Fruit fly (Drosophila melanogaster) whole organism, embryonic: ENCODE results near the gene CG13385.

Experiments
- CG10462 ChIP-seq: fragments of 200-800 bp; sonication (Bioruptor generic); optimal IDR thresholded peaks from 2 replicates; lab custom pipeline; 2016; ENCODE audit warnings: missing biosample characterization, missing genetic modification characterization
- CG10543 ChIP-seq: fragments of 200-800 bp; sonication (Bioruptor generic); optimal IDR thresholded peaks from 3 replicates; lab custom pipeline; 2017; ENCODE audit warnings: missing biosample characterization, mild to moderate bottlenecking, missing genetic modification characterization, moderate library complexity
- CG11085 ChIP-seq: fragments of 200-800 bp; sonication (Bioruptor generic); IDR thresholded peaks from 2 replicates; pipeline ENCODE4 v1.3.6; 2022; ENCODE audit warnings: missing biosample characterization, missing genetic modification characterization
- CG11504 ChIP-seq: fragments of 200-800 bp; sonication (Bioruptor generic); optimal IDR thresholded peaks from 3 replicates; lab custom pipeline; 2019; ENCODE audit warnings: missing biosample characterization, mild to moderate bottlenecking, missing genetic modification characterization, moderate library complexity
- CG12071 ChIP-seq: fragments of 200-800 bp; sonication (Bioruptor generic); optimal IDR thresholded peaks from 3 replicates; lab custom pipeline; 2018; ENCODE audit warnings: missing biosample characterization, mild to moderate bottlenecking, missing genetic modification characterization
- CG12391 ChIP-seq: fragments of 200-800 bp; sonication (Bioruptor generic); optimal IDR thresholded peaks from 3 replicates; lab custom pipeline; 2018; ENCODE audit warnings: missing biosample characterization, mild to moderate bottlenecking, missing genetic modification characterization, moderate library complexity
- CG12744 ChIP-seq: fragments of 200-800 bp; sonication (Bioruptor generic); optimal IDR thresholded peaks from 2 replicates; lab custom pipeline; 2016; ENCODE audit warnings: missing biosample characterization, missing genetic modification characterization
- CG14014 ChIP-seq: fragments of 200-800 bp; sonication (Bioruptor generic); IDR thresholded peaks from 2 replicates; pipeline ENCODE4 v1.3.6; 2022; ENCODE audit warnings: missing biosample characterization, missing genetic modification characterization
- CG14441 ChIP-seq: fragments of 200-800 bp; sonication (Bioruptor generic); IDR thresholded peaks from 2 replicates; pipeline ENCODE4 v1.3.6; 2022; ENCODE audit warnings: missing biosample characterization, missing genetic modification characterization
- CG14710 ChIP-seq: fragments of 200-800 bp; sonication (Bioruptor generic); optimal IDR thresholded peaks from 3 replicates; lab custom pipeline; 2019; ENCODE audit warnings: missing biosample characterization, mild to moderate bottlenecking, missing genetic modification characterization, moderate library complexity
- CG30403 ChIP-seq: fragments of 200-800 bp; sonication (Bioruptor generic); optimal IDR thresholded peaks from 3 replicates; lab custom pipeline; 2016; ENCODE audit warnings: missing biosample characterization, missing genetic modification characterization
- CG31365 ChIP-seq: fragments of 200-800 bp; sonication (Bioruptor generic); optimal IDR thresholded peaks from 2 replicates; lab custom pipeline; 2018; ENCODE audit warnings: missing biosample characterization, mild to moderate bottlenecking, missing genetic modification characterization
- CG31441 ChIP-seq: fragments of 200-800 bp; sonication (Bioruptor generic); IDR thresholded peaks from 2 replicates; pipeline ENCODE4 v1.3.6; 2022; ENCODE audit warnings: missing biosample characterization, missing genetic modification characterization
- CG4282 ChIP-seq: fragments of 200-800 bp; sonication (Bioruptor generic); optimal IDR thresholded peaks from 2 replicates; lab custom pipeline; 2016; ENCODE audit warnings: missing biosample characterization, missing genetic modification characterization
- CG4617 ChIP-seq: fragments of 200-800 bp; sonication (Bioruptor generic); optimal IDR thresholded peaks from 3 replicates; lab custom pipeline; 2016; ENCODE audit warnings: missing biosample characterization, missing genetic modification characterization, borderline replicate concordance
- CG5180 ChIP-seq: fragments of 200-800 bp; sonication (Bioruptor generic); optimal IDR thresholded peaks from 3 replicates; lab custom pipeline; 2017; ENCODE audit warnings: missing biosample characterization, missing genetic modification characterization, mild to moderate bottlenecking, moderate library complexity, missing genetic modification reagents
- CG6254 ChIP-seq: fragments of 200-800 bp; sonication (Bioruptor generic); optimal IDR thresholded peaks from 3 replicates; lab custom pipeline; 2017; ENCODE audit warnings: mild to moderate bottlenecking, missing biosample characterization, missing genetic modification reagents, missing genetic modification characterization
- CG6813 ChIP-seq: fragments of 200-800 bp; sonication (Bioruptor generic); optimal IDR thresholded peaks from 2 replicates; lab custom pipeline; 2017; ENCODE audit warnings: missing biosample characterization, missing genetic modification characterization, mild to moderate bottlenecking, moderate library complexity, missing genetic modification reagents
- CG8290 ChIP-seq, 3 experiments: fragments of 200-800 bp; sonication (Bioruptor generic); optimal IDR thresholded peaks; 2 replicates each; lab custom pipeline; 2016 to 2019; ENCODE audit warnings: missing biosample characterization in 3 of 3, missing genetic modification characterization in 3 of 3, mild to moderate bottlenecking in 2 of 3, moderate library complexity in 1 of 3
- D ChIP-seq, 2 experiments: fragments of 200-800 bp in 1 of 2; fragments of >200 bp in 1 of 2; sonication (Bioruptor generic) in 1 of 2; optimal IDR thresholded peaks; 2 replicates in 1 of 2; 3 replicates in 1 of 2; lab custom pipeline; 2017; ENCODE audit warnings: mild to moderate bottlenecking in 1 of 2, missing biosample characterization in 1 of 2, missing genetic modification characterization in 1 of 2, missing genetic modification reagents in 1 of 2
- Deaf1 ChIP-seq: fragments of 200-800 bp; optimal IDR thresholded peaks from 3 replicates; lab custom pipeline; 2019; ENCODE audit warnings: missing biosample characterization, mild to moderate bottlenecking, missing genetic modification characterization, moderate library complexity
- Dip2 ChIP-seq: fragments of 200-800 bp; sonication (Bioruptor generic); IDR thresholded peaks from 2 replicates; pipeline ENCODE4 v1.3.6; 2022; ENCODE audit warnings: missing biosample characterization, missing genetic modification characterization
- Drgx ChIP-seq: fragments of 200-800 bp; sonication (Bioruptor generic); IDR thresholded peaks from 2 replicates; pipeline ENCODE4 v1.3.6; 2022; ENCODE audit warnings: missing biosample characterization, missing genetic modification characterization
- Fer3 ChIP-seq: fragments of 200-800 bp; sonication (Bioruptor generic); optimal IDR thresholded peaks from 2 replicates; lab custom pipeline; 2018; ENCODE audit warnings: missing biosample characterization, mild to moderate bottlenecking, missing genetic modification characterization, moderate library complexity
- Lpt ChIP-seq: fragments of >200 bp; optimal IDR thresholded peaks from 2 replicates; lab custom pipeline; 2018; ENCODE audit warnings: missing biosample characterization, missing genetic modification characterization
- Max ChIP-seq: fragments of 200-800 bp; sonication (Bioruptor generic); optimal IDR thresholded peaks from 2 replicates; lab custom pipeline; 2016; ENCODE audit warnings: missing biosample characterization, mild to moderate bottlenecking, missing genetic modification characterization
- Mrtf ChIP-seq: fragments of 200-800 bp; sonication (Bioruptor generic); IDR thresholded peaks from 3 replicates; pipeline ENCODE4 v1.3.6; 2022; ENCODE audit warnings: missing biosample characterization, missing genetic modification characterization
- Rfx ChIP-seq: fragments of 200-800 bp; sonication (Bioruptor generic); IDR thresholded peaks from 2 replicates; pipeline ENCODE4 v1.3.6; 2022; ENCODE audit warnings: missing biosample characterization, missing genetic modification characterization
- Six4 ChIP-seq: fragments of 200-800 bp; sonication (Bioruptor generic); optimal IDR thresholded peaks from 2 replicates; lab custom pipeline; 2016; ENCODE audit warnings: missing biosample characterization, missing genetic modification characterization
- cas ChIP-seq: fragments of 200-800 bp; sonication (Bioruptor generic); IDR thresholded peaks from 2 replicates; pipeline ENCODE4 v1.3.6; 2022; ENCODE audit warnings: missing biosample characterization, missing genetic modification characterization
- chif ChIP-seq, 2 experiments: fragments of 200-800 bp; sonication (Bioruptor generic); optimal IDR thresholded peaks; 3 replicates each; lab custom pipeline; 2016; ENCODE audit warnings: missing biosample characterization in 2 of 2, missing genetic modification characterization in 2 of 2
- chinmo ChIP-seq: fragments of 200-800 bp; sonication (Bioruptor generic); IDR thresholded peaks from 4 replicates; pipeline ENCODE4 v1.3.6; 2022; ENCODE audit warnings: missing biosample characterization, missing genetic modification characterization; ENCODE audit not compliant: partially characterized antibody
- en ChIP-seq: fragments of 200-800 bp; sonication (Bioruptor generic); optimal IDR thresholded peaks from 2 replicates; lab custom pipeline; 2016; ENCODE audit warnings: missing biosample characterization, missing genetic modification characterization
- fd3F ChIP-seq: fragments of 200-800 bp; sonication (Bioruptor generic); optimal IDR thresholded peaks from 2 replicates; lab custom pipeline; 2018; ENCODE audit warnings: missing biosample characterization, mild to moderate bottlenecking, missing genetic modification characterization, moderate library complexity
- ftz-f1 ChIP-seq: fragments of 200-800 bp; sonication (Bioruptor generic); optimal IDR thresholded peaks from 2 replicates; lab custom pipeline; 2016; ENCODE audit warnings: missing biosample characterization, missing genetic modification characterization
- gro ChIP-seq: fragments of 200-800 bp; sonication (Bioruptor generic); optimal IDR thresholded peaks from 2 replicates; lab custom pipeline; 2016; ENCODE audit warnings: missing biosample characterization, missing genetic modification characterization
- inv ChIP-seq: fragments of 200-800 bp; sonication (Bioruptor generic); IDR thresholded peaks from 2 replicates; pipeline ENCODE4 v1.3.6; 2022; ENCODE audit warnings: missing biosample characterization, missing genetic modification characterization; ENCODE audit not compliant: partially characterized antibody
- lbe ChIP-seq: fragments of 200-800 bp; sonication (Bioruptor generic); optimal IDR thresholded peaks from 2 replicates; lab custom pipeline; 2016; ENCODE audit warnings: missing biosample characterization, mild to moderate bottlenecking, missing genetic modification characterization
- nerfin-2 ChIP-seq: fragments of 200-800 bp; sonication (Bioruptor generic); IDR thresholded peaks from 2 replicates; pipeline ENCODE4 v1.3.6; 2022; ENCODE audit warnings: missing biosample characterization, missing genetic modification characterization; ENCODE audit not compliant: partially characterized antibody
- nom ChIP-seq: fragments of 200-800 bp; sonication (Bioruptor generic); optimal IDR thresholded peaks from 2 replicates; lab custom pipeline; 2017; ENCODE audit warnings: missing biosample characterization, missing genetic modification characterization, mild to moderate bottlenecking, moderate library complexity, missing genetic modification reagents
- pros ChIP-seq: fragments of 200-800 bp; sonication (Bioruptor generic); optimal IDR thresholded peaks from 3 replicates; lab custom pipeline; 2019; ENCODE audit warnings: missing biosample characterization, mild to moderate bottlenecking, missing genetic modification characterization, moderate library complexity
- sc ChIP-seq, 3 experiments: fragments of >200 bp in 2 of 3; fragments of 200-800 bp in 1 of 3; sonication (Bioruptor generic) in 1 of 3; optimal IDR thresholded peaks; 2 replicates in 2 of 3; 3 replicates in 1 of 3; lab custom pipeline; 2017; ENCODE audit warnings: mild to moderate bottlenecking in 1 of 3, missing biosample characterization in 1 of 3, missing genetic modification characterization in 1 of 3, missing genetic modification reagents in 1 of 3
- ssp ChIP-seq: fragments of 200-800 bp; sonication (Bioruptor generic); IDR thresholded peaks from 2 replicates; pipeline ENCODE4 v1.3.6; 2022; ENCODE audit warnings: missing biosample characterization, missing genetic modification characterization
- sug ChIP-seq: fragments of 200-800 bp; optimal IDR thresholded peaks from 2 replicates; lab custom pipeline; 2019; ENCODE audit warnings: missing biosample characterization, mild to moderate bottlenecking, missing genetic modification characterization, moderate library complexity
- tio ChIP-seq: fragments of 200-800 bp; sonication (Bioruptor generic); optimal IDR thresholded peaks from 2 replicates; lab custom pipeline; 2017; ENCODE audit warnings: missing biosample characterization, missing genetic modification characterization, inconsistent platforms
- yki ChIP-seq: fragments of >200 bp; optimal IDR thresholded peaks from 3 replicates; lab custom pipeline; 2018
- zfh1 ChIP-seq: fragments of 200-800 bp; sonication (Bioruptor generic); IDR thresholded peaks from 3 replicates; pipeline ENCODE4 v1.3.6; 2022; ENCODE audit warnings: missing biosample characterization, missing genetic modification characterization

Gene CG13385

DNA sequence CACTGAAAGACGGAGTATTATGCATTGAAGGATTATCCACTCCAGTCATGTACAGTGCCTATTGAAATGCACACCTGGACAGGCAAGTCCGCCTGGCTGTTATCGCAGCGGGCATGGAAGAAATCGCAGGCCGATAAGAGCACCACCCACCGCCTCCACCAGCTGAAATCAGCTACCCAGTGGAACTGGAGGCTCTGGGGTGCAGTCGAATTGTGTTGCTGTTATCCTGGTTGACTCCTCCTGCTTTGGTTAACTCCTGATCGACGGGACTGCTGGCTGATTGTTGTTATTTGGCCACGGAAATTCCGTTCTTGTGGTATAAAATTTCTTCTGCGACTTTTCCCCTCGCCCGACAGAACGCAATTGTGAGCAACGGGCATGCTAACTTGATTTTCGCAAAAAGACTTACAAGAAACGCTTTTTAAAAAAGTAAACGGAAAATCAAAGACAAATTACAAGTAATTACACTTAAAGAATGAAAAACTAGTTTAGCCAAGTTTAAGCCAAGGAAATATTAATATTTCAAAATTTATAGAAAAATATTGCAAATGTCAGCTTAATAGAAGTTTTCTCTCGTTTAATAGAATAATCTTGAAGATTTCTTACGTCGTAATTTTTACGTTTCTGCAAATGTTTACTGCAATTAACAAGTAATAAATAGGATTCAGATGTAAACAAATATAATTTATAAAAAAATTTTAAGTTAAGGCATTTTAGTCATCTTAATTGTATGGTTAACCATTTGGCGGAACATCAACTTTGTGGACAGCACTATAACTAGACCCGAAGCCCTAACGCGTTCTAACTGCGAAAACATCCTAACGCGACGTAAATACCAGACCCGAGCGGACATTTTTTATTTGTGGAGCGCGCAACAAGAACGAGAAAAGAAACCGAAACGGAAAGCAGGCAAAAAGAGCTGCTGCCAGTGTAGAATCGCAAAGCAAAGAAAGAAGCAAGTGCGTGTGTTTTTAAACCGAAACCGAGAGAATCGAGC, 18.7 kb downstream of the CG13385 start, which contains the start of the genes CG13398 and Akap200 (continued):
- TF ChIP-seq CG12744 (GFP tag; lab: Kevin White, UChicago), result no peak
- no peak for TF ChIP-seq Lpt (GFP tag; lab: Kevin White, UChicago)
- TF ChIP-seq CG8290 (GFP tag; optimal IDR thresholded peaks at IDR 0.05; lab: Kevin White, UChicago), result no peak
- TF ChIP-seq CG8290 (tag; optimal IDR thresholded peaks at IDR 0.05; lab: Kevin White, UChicago), result no peak
- TF ChIP-seq CG14441 (GFP tag; lab: Robert Waterston, UW), result 0 out of 2 replicates have a peak, but pooled peaks have one; percentile 17
- no peak for TF ChIP-seq Mrtf (GFP tag; lab: Robert Waterston, UW)
- TF ChIP-seq pros, result peak; percentile 24
- TF ChIP-seq gro, result no peak
- no peak for TF ChIP-seq Dip2
- TF ChIP-seq chinmo (GFP tag; lab: Robert Waterston, UW), result no peak
- TF ChIP-seq lbe (GFP tag; lab: Kevin White, UChicago), result no peak
- TF ChIP-seq sug (tag; lab: Kevin White, UChicago), result peak; percentile 14
- no peak for TF ChIP-seq CG14014 (GFP tag; lab: Robert Waterston, UW)
- TF ChIP-seq Fer3 (tag; lab: Kevin White, UChicago), result no peak
- TF ChIP-seq chif (GFP tag; optimal IDR thresholded peaks at IDR 0.05; lab: Kevin White, UChicago), result no peak
- peak; percentile 21 for TF ChIP-seq Six4 (GFP tag; lab: Kevin White, UChicago)
- peak; percentile 61 for TF ChIP-seq nom
- TF ChIP-seq Max (GFP tag; lab: Kevin White, UChicago), result no peak
- no peak for TF ChIP-seq CG11504 (tag; lab: Kevin White, UChicago)
- no peak for TF ChIP-seq ftz-f1 (GFP tag; lab: Kevin White, UChicago)
- no peak for TF ChIP-seq nerfin-2
- no peak for TF ChIP-seq Rfx (GFP tag; lab: Robert Waterston, UW)
- peak; percentile 72 for TF ChIP-seq CG4617 (GFP tag; lab: Kevin White, UChicago)
- no peak for TF ChIP-seq en (GFP tag; lab: Kevin White, UChicago)
- no peak for TF ChIP-seq CG6254
- TF ChIP-seq CG30403 (GFP tag; lab: Kevin White, UChicago), result peak; percentile 50
- TF ChIP-seq CG6813 (GFP tag; lab: Kevin White, UChicago), result no peak
- no peak for TF ChIP-seq CG11085 (GFP tag; lab: Robert Waterston, UW)
- TF ChIP-seq sc (optimal IDR thresholded peaks at IDR 0.05; lab: Kevin White, UChicago), result no peak
- TF ChIP-seq sc (GFP tag; optimal IDR thresholded peaks at IDR 0.05; lab: Kevin White, UChicago), result no peak
- TF ChIP-seq CG31441, result no peak
- TF ChIP-seq yki (lab: Kevin White, UChicago), result no peak
- peak; percentile 5 for TF ChIP-seq fd3F (GFP tag; lab: Kevin White, UChicago)
- no peak for TF ChIP-seq CG31365 (tag; lab: Kevin White, UChicago)
- peak; percentile 66 for TF ChIP-seq CG14710 (tag; lab: Kevin White, UChicago)
- TF ChIP-seq cas (GFP tag; lab: Robert Waterston, UW), result no peak
- TF ChIP-seq CG12391 (tag; lab: Kevin White, UChicago), result peak; percentile 65
- TF ChIP-seq inv, result no peak
- peak; percentile 57 for TF ChIP-seq CG10543 (GFP tag; lab: Kevin White, UChicago)
- no peak for TF ChIP-seq Deaf1 (tag; lab: Kevin White, UChicago)
- TF ChIP-seq tio (GFP tag; lab: Kevin White, UChicago), result peak; percentile 52
- TF ChIP-seq Drgx (GFP tag; lab: Robert Waterston, UW), result no peak; the same call in 1 of the 2 replicates
- TF ChIP-seq D (optimal IDR thresholded peaks at IDR 0.05; lab: Kevin White, UChicago), result no peak
- TF ChIP-seq D (GFP tag; optimal IDR thresholded peaks at IDR 0.05; lab: Kevin White, UChicago), result no peak
- no peak for TF ChIP-seq CG12071 (GFP tag; lab: Kevin White, UChicago)
- TF ChIP-seq CG5180 (GFP tag; lab: Kevin White, UChicago), result no peak
- TF ChIP-seq CG10462 (GFP tag; lab: Kevin White, UChicago), result no peak
- peak; percentile 36; the same call in 1 of the 2 replicates for TF ChIP-seq ssp (GFP tag; lab: Robert Waterston, UW)
- TF ChIP-seq CG4282, result no peak
- TF ChIP-seq zfh1, result no peak
